Worm (Caenorhabditis elegans): ENCODE measurements around the gene F41B4.3.

ce11 chrX:6867707-6868106 lies 31.8 kb upstream of the F41B4.3 start:
- TF ChIP-seq pag-3 (tag; optimal IDR thresholded peaks at IDR 0.05; ENCODE audit: borderline replicate concordance, insufficient read depth): no peak
- no peak for TF ChIP-seq aly-2 (tag; optimal IDR thresholded peaks at IDR 0.05)
- no peak for TF ChIP-seq fkh-10 (GFP tag; optimal IDR thresholded peaks at IDR 0.05)

All from whole organism, L1 larva.